Worm (Caenorhabditis elegans) whole organism, L1 larva: ENCODE measurements around the gene hpo-28.

Source experiments
- C34B4.2 ChIP-seq: sonication (generic microtip); optimal IDR thresholded peaks from 2 replicates; lab custom pipeline; 2017; ENCODE audit warnings: mild to moderate bottlenecking, missing genetic modification characterization, missing compliant biosample characterization
- F16B12.6 ChIP-seq: fragments of 150-350 bp; optimal IDR thresholded peaks from 2 replicates; lab custom pipeline; 2014; ENCODE audit warnings: missing biosample characterization, missing genetic modification characterization
- Y116A8C.19 ChIP-seq: sonication (generic microtip); optimal IDR thresholded peaks from 2 replicates; lab custom pipeline; 2016; ENCODE audit warnings: missing compliant biosample characterization, missing genetic modification characterization, borderline replicate concordance
- aha-1 ChIP-seq: fragments of 150-350 bp; optimal IDR thresholded peaks from 2 replicates; lab custom pipeline; 2014; ENCODE audit warnings: missing biosample characterization, missing genetic modification characterization
- alr-1 ChIP-seq: fragments of 200-800 bp; sonication (Bioruptor generic); optimal IDR thresholded peaks from 2 replicates; lab custom pipeline; 2018; ENCODE audit warnings: borderline replicate concordance, mild to moderate bottlenecking, missing genetic modification characterization, missing compliant biosample characterization
- aly-2 ChIP-seq: fragments of 150-350 bp; optimal IDR thresholded peaks from 2 replicates; lab custom pipeline; 2014; ENCODE audit warnings: missing biosample characterization, missing genetic modification characterization
- ama-1 ChIP-seq: fragments of 150-350 bp; optimal IDR thresholded peaks from 2 replicates; lab custom pipeline; 2014
- ceh-63 ChIP-seq: fragments of 200-800 bp; sonication (Bioruptor generic); optimal IDR thresholded peaks from 2 replicates; lab custom pipeline; 2018; ENCODE audit warnings: mild to moderate bottlenecking, missing genetic modification characterization, missing compliant biosample characterization
- ceh-88 ChIP-seq: fragments of 200-800 bp; sonication (Bioruptor generic); IDR thresholded peaks from 2 replicates; pipeline ENCODE4 v1.3.6; 2022; ENCODE audit warnings: missing genetic modification characterization, missing compliant biosample characterization
- dpl-1 ChIP-seq, 3 experiments: fragments of 150-350 bp in 2 of 3; sonication (generic microtip) in 1 of 3; optimal IDR thresholded peaks; 2 replicates each; lab custom pipeline; 2014 to 2017; ENCODE audit warnings: missing biosample characterization in 3 of 3, missing genetic modification characterization in 3 of 3, missing genetic modification reagents in 3 of 3
- dsc-1 ChIP-seq: sonication (generic microtip); optimal IDR thresholded peaks from 2 replicates; lab custom pipeline; 2016; ENCODE audit warnings: mild to moderate bottlenecking, missing genetic modification characterization, missing compliant biosample characterization
- egl-27 ChIP-seq, 2 experiments: fragments of 150-350 bp in 1 of 2; sonication (generic microtip); optimal IDR thresholded peaks; 3 replicates each; lab custom pipeline; 2017 to 2018; ENCODE audit warnings: missing biosample characterization in 2 of 2, missing genetic modification characterization in 2 of 2, missing genetic modification reagents in 2 of 2
- elt-3 ChIP-seq, 6 experiments: fragments of 150-350 bp in 1 of 6; sonication (generic microtip); optimal IDR thresholded peaks; 2 replicates each; lab custom pipeline; 2017 to 2018; ENCODE audit warnings: missing biosample characterization in 6 of 6, missing genetic modification characterization in 6 of 6, inconsistent platforms in 1 of 6
- ets-5 ChIP-seq: fragments of 200-800 bp; sonication (Bioruptor generic); IDR thresholded peaks from 2 replicates; pipeline ENCODE4 v1.3.6; 2022; ENCODE audit warnings: missing genetic modification characterization, missing compliant biosample characterization
- fkh-10 ChIP-seq: sonication (generic microtip); optimal IDR thresholded peaks from 2 replicates; lab custom pipeline; 2017; ENCODE audit warnings: missing biosample characterization, missing genetic modification reagents, missing genetic modification characterization
- fkh-4 ChIP-seq: sonication (generic microtip); optimal IDR thresholded peaks from 2 replicates; lab custom pipeline; 2016; ENCODE audit warnings: missing compliant biosample characterization, missing genetic modification characterization, borderline replicate concordance
- grh-1 ChIP-seq: fragments of 200-800 bp; sonication (Bioruptor generic); IDR thresholded peaks from 2 replicates; pipeline ENCODE4 v1.3.6; 2022; ENCODE audit warnings: missing genetic modification reagents, missing genetic modification characterization, missing compliant biosample characterization
- hlh-17 ChIP-seq: fragments of 200-800 bp; sonication (Bioruptor generic); optimal IDR thresholded peaks from 2 replicates; lab custom pipeline; 2018; ENCODE audit warnings: missing genetic modification characterization, mild to moderate bottlenecking, missing compliant biosample characterization, moderate library complexity, borderline replicate concordance
- hlh-4 ChIP-seq: sonication (generic microtip); optimal IDR thresholded peaks from 2 replicates; lab custom pipeline; 2016; ENCODE audit warnings: mild to moderate bottlenecking, missing genetic modification characterization, missing compliant biosample characterization
- irx-1 ChIP-seq: sonication (generic microtip); optimal IDR thresholded peaks from 2 replicates; lab custom pipeline; 2016; ENCODE audit warnings: missing genetic modification characterization, missing compliant biosample characterization
- lin-13 ChIP-seq: fragments of 150-350 bp; optimal IDR thresholded peaks from 2 replicates; lab custom pipeline; 2014; ENCODE audit warnings: missing biosample characterization, missing genetic modification reagents, missing genetic modification characterization
- lin-39 ChIP-seq: fragments of 150-350 bp; optimal IDR thresholded peaks from 2 replicates; lab custom pipeline; 2014; ENCODE audit warnings: missing biosample characterization, missing genetic modification reagents, missing genetic modification characterization
- lir-3 ChIP-seq: sonication (generic microtip); optimal IDR thresholded peaks from 2 replicates; lab custom pipeline; 2016; ENCODE audit warnings: mild to moderate bottlenecking, missing genetic modification characterization, moderate library complexity, missing compliant biosample characterization; ENCODE audit not compliant: poor library complexity
- lsy-2 ChIP-seq, 2 experiments: fragments of 150-350 bp; optimal IDR thresholded peaks; 2 replicates each; lab custom pipeline; 2014; ENCODE audit warnings: missing biosample characterization in 2 of 2, missing genetic modification characterization in 2 of 2
- mdl-1 ChIP-seq, 2 experiments: fragments of 150-350 bp; optimal IDR thresholded peaks; 2 replicates each; lab custom pipeline; 2014 to 2017; ENCODE audit warnings: missing biosample characterization in 2 of 2, missing genetic modification characterization in 2 of 2, inconsistent platforms in 1 of 2
- mef-2 ChIP-seq: fragments of 150-350 bp; optimal IDR thresholded peaks from 2 replicates; lab custom pipeline; 2014; ENCODE audit warnings: missing biosample characterization, missing genetic modification characterization
- mep-1 ChIP-seq: fragments of 150-350 bp; optimal IDR thresholded peaks from 2 replicates; lab custom pipeline; 2014; ENCODE audit warnings: missing biosample characterization, missing genetic modification characterization
- nhr-11 ChIP-seq: fragments of 150-350 bp; optimal IDR thresholded peaks from 2 replicates; lab custom pipeline; 2014; ENCODE audit warnings: missing biosample characterization, missing genetic modification characterization
- nhr-12 ChIP-seq: sonication (generic microtip); optimal IDR thresholded peaks from 2 replicates; lab custom pipeline; 2017; ENCODE audit warnings: missing biosample characterization, missing genetic modification characterization
- nhr-237 ChIP-seq: fragments of 150-350 bp; optimal IDR thresholded peaks from 2 replicates; lab custom pipeline; 2014; ENCODE audit warnings: missing biosample characterization, missing genetic modification characterization
- nhr-71 ChIP-seq: sonication (generic microtip); optimal IDR thresholded peaks from 2 replicates; lab custom pipeline; 2016; ENCODE audit warnings: mild to moderate bottlenecking, missing genetic modification characterization, moderate library complexity, missing compliant biosample characterization
- nhr-84 ChIP-seq: sonication (generic microtip); optimal IDR thresholded peaks from 2 replicates; lab custom pipeline; 2017; ENCODE audit warnings: missing biosample characterization, missing genetic modification characterization
- nhr-85 ChIP-seq: sonication (generic microtip); peaks from one replicate; lab custom pipeline; 2016; ENCODE audit warnings: missing genetic modification characterization, inconsistent platforms, missing compliant biosample characterization
- nhr-90 ChIP-seq: sonication (generic microtip); optimal IDR thresholded peaks from 2 replicates; lab custom pipeline; 2016; ENCODE audit warnings: mild to moderate bottlenecking, missing genetic modification characterization, missing compliant biosample characterization; ENCODE audit not compliant: poor library complexity
- pag-3 ChIP-seq: sonication (generic microtip); optimal IDR thresholded peaks from 2 replicates; lab custom pipeline; 2017; ENCODE audit warnings: missing genetic modification characterization, mild to moderate bottlenecking, missing compliant biosample characterization, antibody characterized with exemption, borderline replicate concordance; ENCODE audit not compliant: insufficient read depth
- rnt-1 ChIP-seq: sonication (generic microtip); optimal IDR thresholded peaks from 2 replicates; lab custom pipeline; 2016; ENCODE audit warnings: mild to moderate bottlenecking, missing genetic modification characterization, moderate library complexity, missing compliant biosample characterization
- skn-1 ChIP-seq: fragments of 150-350 bp; optimal IDR thresholded peaks from 2 replicates; lab custom pipeline; 2014; ENCODE audit warnings: missing biosample characterization, missing genetic modification characterization
- sup-37 ChIP-seq: fragments of 200-800 bp; sonication (Bioruptor generic); optimal IDR thresholded peaks from 2 replicates; lab custom pipeline; 2018; ENCODE audit warnings: mild to moderate bottlenecking, missing genetic modification characterization, missing compliant biosample characterization
- swsn-7 ChIP-seq: sonication (generic microtip); optimal IDR thresholded peaks from 2 replicates; lab custom pipeline; 2016; ENCODE audit warnings: missing genetic modification characterization, missing compliant biosample characterization
- tlp-1 ChIP-seq: fragments of 150-350 bp; optimal IDR thresholded peaks from 2 replicates; lab custom pipeline; 2014; ENCODE audit warnings: missing biosample characterization, missing genetic modification characterization
- unc-86 ChIP-seq: sonication (generic microtip); optimal IDR thresholded peaks from 2 replicates; lab custom pipeline; 2016; ENCODE audit warnings: missing genetic modification characterization, missing compliant biosample characterization
- vab-15 ChIP-seq: sonication (generic microtip); optimal IDR thresholded peaks from 2 replicates; lab custom pipeline; 2017; ENCODE audit warnings: missing genotype, mild to moderate bottlenecking, missing genetic modification characterization, missing compliant biosample characterization
- xbp-1 ChIP-seq: sonication (generic microtip); optimal IDR thresholded peaks from 2 replicates; lab custom pipeline; 2016; ENCODE audit warnings: missing genetic modification characterization, missing compliant biosample characterization
- zag-1 ChIP-seq: fragments of 150-350 bp; optimal IDR thresholded peaks from 2 replicates; lab custom pipeline; 2014; ENCODE audit warnings: missing biosample characterization, missing genetic modification characterization
- ztf-11 ChIP-seq, 2 experiments: sonication (generic microtip); optimal IDR thresholded peaks; 2 replicates each; lab custom pipeline; 2016 to 2017; ENCODE audit warnings: missing genetic modification characterization in 2 of 2, missing biosample characterization in 1 of 2, missing compliant biosample characterization in 1 of 2
- ztf-4 ChIP-seq: fragments of 150-350 bp; optimal IDR thresholded peaks from 2 replicates; lab custom pipeline; 2014; ENCODE audit warnings: missing biosample characterization, missing genetic modification characterization

The hpo-28 gene

ce11 chrIII:5692690-5693089 is 16.4 kb downstream of the hpo-28 start, which contains the start of the genes abi-1 and arle-14 (continued):
- no peak for TF ChIP-seq nhr-237
- TF ChIP-seq F16B12.6 (tag; lab: Kevin White, UChicago): no peak
- TF ChIP-seq irx-1: no peak
- no peak for TF ChIP-seq pag-3 (tag; lab: Kevin White, UChicago)
- TF ChIP-seq nhr-85 (tag; lab: Kevin White, UChicago): peak; percentile 37
- TF ChIP-seq ztf-11 (tag; optimal IDR thresholded peaks at IDR 0.05; lab: Kevin White, UChicago): no peak
- TF ChIP-seq tlp-1 (tag; lab: Kevin White, UChicago): no peak
- TF ChIP-seq aha-1 (tag; lab: Kevin White, UChicago): no peak
- no peak for TF ChIP-seq egl-27 (tag; optimal IDR thresholded peaks at IDR 0.05; lab: Kevin White, UChicago)
- TF ChIP-seq ama-1: no peak
- TF ChIP-seq aly-2 (tag; lab: Kevin White, UChicago): no peak
- no peak for TF ChIP-seq skn-1 (tag; lab: Kevin White, UChicago)
- no peak for TF ChIP-seq lin-39 (tag; lab: Kevin White, UChicago)
- peak; percentile 30 for TF ChIP-seq xbp-1 (tag; lab: Kevin White, UChicago)
- TF ChIP-seq fkh-10 (GFP tag; lab: Kevin White, UChicago): no peak
- peak; percentile 42 for TF ChIP-seq nhr-71 (tag; lab: Kevin White, UChicago)
- peak in 2 of 3 experiments; percentile 22 to 32 for TF ChIP-seq dpl-1 (GFP tag; optimal IDR thresholded peaks at IDR 0.05; lab: Kevin White, UChicago)
- TF ChIP-seq grh-1 (GFP tag; lab: Robert Waterston, UW): no peak
- TF ChIP-seq nhr-84 (tag; lab: Kevin White, UChicago): no peak
- no peak for TF ChIP-seq zag-1 (tag; lab: Kevin White, UChicago)
- TF ChIP-seq nhr-11 (tag; lab: Kevin White, UChicago): no peak
- no peak for TF ChIP-seq hlh-4 (tag; lab: Kevin White, UChicago)
- no peak for TF ChIP-seq ceh-63 (GFP tag; lab: Kevin White, UChicago)
- TF ChIP-seq elt-3 (tag; optimal IDR thresholded peaks at IDR 0.05; lab: Kevin White, UChicago): no peak
- TF ChIP-seq sup-37: no peak
- TF ChIP-seq unc-86 (tag; lab: Kevin White, UChicago): no peak
- no peak for TF ChIP-seq ets-5 (GFP tag; lab: Robert Waterston, UW)
- no peak for TF ChIP-seq lir-3 (tag; lab: Kevin White, UChicago)
- TF ChIP-seq mep-1 (tag; lab: Kevin White, UChicago): peak; percentile 18
- no peak for TF ChIP-seq fkh-4 (tag; lab: Kevin White, UChicago)
- TF ChIP-seq vab-15 (tag; lab: Kevin White, UChicago): no peak
- peak; percentile 10 for TF ChIP-seq nhr-90 (tag; lab: Kevin White, UChicago)
- no peak for TF ChIP-seq mef-2 (tag; lab: Kevin White, UChicago)
- TF ChIP-seq alr-1: no peak
- no peak for TF ChIP-seq C34B4.2 (tag; lab: Kevin White, UChicago)
- no peak for TF ChIP-seq nhr-12 (tag; lab: Kevin White, UChicago)
- TF ChIP-seq Y116A8C.19 (tag; lab: Kevin White, UChicago): no peak
- TF ChIP-seq swsn-7: peak; percentile 29
- TF ChIP-seq ceh-88: no peak
- no peak for TF ChIP-seq rnt-1 (tag; lab: Kevin White, UChicago)
- TF ChIP-seq dsc-1 (tag; lab: Kevin White, UChicago): peak; percentile 50
- TF ChIP-seq lsy-2 (tag; optimal IDR thresholded peaks at IDR 0.05; lab: Kevin White, UChicago): peak; percentile 3 to 30
- TF ChIP-seq ztf-4 (tag; lab: Kevin White, UChicago): no peak
- no peak for TF ChIP-seq mdl-1 (tag; optimal IDR thresholded peaks at IDR 0.05; lab: Kevin White, UChicago)
- no peak for TF ChIP-seq hlh-17
- no peak for TF ChIP-seq lin-13 (GFP tag; lab: Kevin White, UChicago)
